Worm (Caenorhabditis elegans) whole organism, midembryonic: ENCODE results near the gene C14A4.12.

ENCODE experiments used
- T22C8.4 ChIP-seq: fragments of 200-800 bp; sonication (Bioruptor generic); IDR thresholded peaks from 2 replicates; pipeline ENCODE4 v1.3.6; 2022; ENCODE audit warnings: missing genetic modification characterization, missing compliant biosample characterization
- cog-1 ChIP-seq: sonication (generic microtip); optimal IDR thresholded peaks from 2 replicates; lab custom pipeline; 2016; ENCODE audit warnings: missing genetic modification characterization, missing compliant biosample characterization
- flt-1 ChIP-seq: fragments of 200-800 bp; sonication (Bioruptor generic); IDR thresholded peaks from 2 replicates; pipeline ENCODE4 v1.3.6; 2022; ENCODE audit warnings: missing genetic modification characterization, missing compliant biosample characterization
- klf-2 ChIP-seq: fragments of 200-800 bp; sonication (Bioruptor generic); conservative IDR thresholded peaks from 2 replicates; pipeline ENCODE4 v1.3.6; 2022; ENCODE audit warnings: missing genetic modification reagents, missing genetic modification characterization, missing compliant biosample characterization
- med-1 ChIP-seq: sonication (generic microtip); optimal IDR thresholded peaks from 2 replicates; lab custom pipeline; 2017; ENCODE audit warnings: missing genetic modification characterization, mild to moderate bottlenecking, missing compliant biosample characterization, antibody characterized with exemption, missing genetic modification reagents; ENCODE audit not compliant: insufficient read depth
- ref-1 ChIP-seq: fragments of 200-800 bp; sonication (Bioruptor generic); conservative IDR thresholded peaks from 2 replicates; pipeline ENCODE4 v1.3.6; 2022; ENCODE audit warnings: missing genetic modification reagents, missing genetic modification characterization, missing compliant biosample characterization
- tab-1 ChIP-seq: fragments of 200-800 bp; sonication (Bioruptor generic); IDR thresholded peaks from 2 replicates; pipeline ENCODE4 v1.3.6; 2022; ENCODE audit warnings: missing genetic modification characterization, missing compliant biosample characterization
- ztf-23 ChIP-seq: fragments of 200-800 bp; sonication (Bioruptor generic); IDR thresholded peaks from 2 replicates; pipeline ENCODE4 v1.3.6; 2022; ENCODE audit warnings: missing genetic modification reagents, missing genetic modification characterization, missing compliant biosample characterization
- ztf-29 ChIP-seq: fragments of 200-800 bp; sonication (Bioruptor generic); IDR thresholded peaks from 2 replicates; pipeline ENCODE4 v1.3.6; 2022; ENCODE audit warnings: missing genetic modification reagents, missing genetic modification characterization, missing compliant biosample characterization

The C14A4.12 gene

ce11 chrII:10627963-10628362 lies 15.1 kb downstream of the C14A4.12 start, which contains the start of gene M28.8:
M28.8 (plus strand) TSS chrII:10628263.
- no peak for TF ChIP-seq med-1 (GFP tag; lab: Kevin White, UChicago)
- no peak for TF ChIP-seq cog-1 (tag; lab: Kevin White, UChicago)

- no peak for TF ChIP-seq klf-2 (GFP tag; lab: Robert Waterston, UW)
- no peak for TF ChIP-seq tab-1 (GFP tag; lab: Robert Waterston, UW)
- TF ChIP-seq ref-1 = no peak
- no peak for TF ChIP-seq ztf-29 (GFP tag; lab: Robert Waterston, UW)
- TF ChIP-seq T22C8.4 (GFP tag; lab: Robert Waterston, UW) = no peak
- no peak for TF ChIP-seq ztf-23 (GFP tag; lab: Robert Waterston, UW)
- TF ChIP-seq flt-1 (GFP tag; lab: Robert Waterston, UW) = no peak
- TF ChIP-seq med-1 (GFP tag; lab: Kevin White, UChicago) = no peak
- TF ChIP-seq cog-1 (tag; lab: Kevin White, UChicago) = no peak
Observed at ce11 chrII:10630944-10631343, 18.1 kb downstream of the C14A4.12 start.

ce11 chrII:10639110-10639509 lies 26.3 kb downstream of the C14A4.12 start, which contains the start of gene M28.9:
M28.9 (plus strand) TSS chrII:10639410.
- no peak for TF ChIP-seq T22C8.4 (GFP tag; lab: Robert Waterston, UW)
- TF ChIP-seq ztf-23 (GFP tag; lab: Robert Waterston, UW) = no peak
- TF ChIP-seq cog-1 (tag; lab: Kevin White, UChicago) = no peak
- no peak for TF ChIP-seq ref-1
- no peak for TF ChIP-seq ztf-29 (GFP tag; lab: Robert Waterston, UW)
- no peak for TF ChIP-seq tab-1 (GFP tag; lab: Robert Waterston, UW)
- no peak for TF ChIP-seq med-1 (GFP tag; lab: Kevin White, UChicago)
- TF ChIP-seq klf-2 (GFP tag; lab: Robert Waterston, UW) = no peak
- TF ChIP-seq flt-1 (GFP tag; lab: Robert Waterston, UW) = no peak

ce11 chrII:10643403-10643802 lies 30.6 kb downstream of the C14A4.12 start, which contains the start of gene M28.4:
M28.4 (plus strand) TSS chrII:10643703.
- TF ChIP-seq klf-2 (GFP tag; lab: Robert Waterston, UW) (no peak), tab-1 (GFP tag; lab: Robert Waterston, UW) (no peak), flt-1 (GFP tag; lab: Robert Waterston, UW) (no peak), ref-1 (no peak), med-1 (GFP tag; lab: Kevin White, UChicago) (no peak), cog-1 (tag; lab: Kevin White, UChicago) (no peak), ztf-29 (GFP tag; lab: Robert Waterston, UW) (no peak), ztf-23 (GFP tag; lab: Robert Waterston, UW) (no peak), T22C8.4 (GFP tag; lab: Robert Waterston, UW) (no peak)

ce11 chrII:10646901-10647566 lies 34.2 kb downstream of the C14A4.12 start, which contains the start of gene M28.10:
M28.10 (plus strand) TSS chrII:10647516.
- no peak for TF ChIP-seq T22C8.4 (GFP tag; lab: Robert Waterston, UW)
- TF ChIP-seq tab-1 (GFP tag; lab: Robert Waterston, UW) = no peak
- no peak for TF ChIP-seq klf-2 (GFP tag; lab: Robert Waterston, UW)
- no peak for TF ChIP-seq ztf-23 (GFP tag; lab: Robert Waterston, UW)
- no peak for TF ChIP-seq flt-1 (GFP tag; lab: Robert Waterston, UW)
- TF ChIP-seq ztf-29 (GFP tag; lab: Robert Waterston, UW) = no peak
- TF ChIP-seq cog-1 (tag; lab: Kevin White, UChicago) = no peak

- no peak for TF ChIP-seq T22C8.4 (GFP tag; lab: Robert Waterston, UW)
- no peak for TF ChIP-seq klf-2 (GFP tag; lab: Robert Waterston, UW)
- no peak for TF ChIP-seq ztf-23 (GFP tag; lab: Robert Waterston, UW)
- TF ChIP-seq tab-1 (GFP tag; lab: Robert Waterston, UW) = no peak
- TF ChIP-seq ztf-29 (GFP tag; lab: Robert Waterston, UW) = no peak
- no peak for TF ChIP-seq cog-1 (tag; lab: Kevin White, UChicago)
- TF ChIP-seq flt-1 (GFP tag; lab: Robert Waterston, UW) = no peak
- no peak for TF ChIP-seq med-1 (GFP tag; lab: Kevin White, UChicago)
- TF ChIP-seq ref-1 = no peak
Observed at ce11 chrII:10652112-10652511, 39.3 kb downstream of the C14A4.12 start, which contains the start of gene nphp-1. nphp-1 (minus strand) TSS chrII:10652256.

- TF ChIP-seq ztf-29 (GFP tag; lab: Robert Waterston, UW) (no peak), tab-1 (GFP tag; lab: Robert Waterston, UW) (no peak), klf-2 (GFP tag; lab: Robert Waterston, UW) (no peak), flt-1 (GFP tag; lab: Robert Waterston, UW) (no peak), ref-1 (no peak), ztf-23 (GFP tag; lab: Robert Waterston, UW) (no peak), med-1 (GFP tag; lab: Kevin White, UChicago) (no peak), cog-1 (tag; lab: Kevin White, UChicago) (no peak), T22C8.4 (GFP tag; lab: Robert Waterston, UW) (no peak)
Observed at ce11 chrII:10653559-10653958, 40.7 kb downstream of the C14A4.12 start.

ce11 chrII:10654435-10654834 lies 41.6 kb downstream of the C14A4.12 start:
- TF ChIP-seq flt-1 (GFP tag; lab: Robert Waterston, UW) (no peak), med-1 (GFP tag; lab: Kevin White, UChicago) (no peak), ref-1 (no peak), klf-2 (GFP tag; lab: Robert Waterston, UW) (no peak), ztf-23 (GFP tag; lab: Robert Waterston, UW) (no peak), cog-1 (tag; lab: Kevin White, UChicago) (no peak), T22C8.4 (GFP tag; lab: Robert Waterston, UW) (no peak), ztf-29 (GFP tag; lab: Robert Waterston, UW) (no peak), tab-1 (GFP tag; lab: Robert Waterston, UW) (no peak)

ce11 chrII:10656395-10656794 lies 43.6 kb downstream of the C14A4.12 start:
- no peak for TF ChIP-seq ref-1
- no peak for TF ChIP-seq med-1 (GFP tag; lab: Kevin White, UChicago)
- TF ChIP-seq flt-1 (GFP tag; lab: Robert Waterston, UW) = no peak
- TF ChIP-seq ztf-29 (GFP tag; lab: Robert Waterston, UW) = no peak
- TF ChIP-seq T22C8.4 (GFP tag; lab: Robert Waterston, UW) = no peak
- TF ChIP-seq ztf-23 (GFP tag; lab: Robert Waterston, UW) = no peak
- no peak for TF ChIP-seq cog-1 (tag; lab: Kevin White, UChicago)
- no peak for TF ChIP-seq tab-1 (GFP tag; lab: Robert Waterston, UW)
- no peak for TF ChIP-seq klf-2 (GFP tag; lab: Robert Waterston, UW)
